Fruit fly (Drosophila melanogaster): ENCODE results near the gene CG31055.

The CG31055 gene

DNA sequence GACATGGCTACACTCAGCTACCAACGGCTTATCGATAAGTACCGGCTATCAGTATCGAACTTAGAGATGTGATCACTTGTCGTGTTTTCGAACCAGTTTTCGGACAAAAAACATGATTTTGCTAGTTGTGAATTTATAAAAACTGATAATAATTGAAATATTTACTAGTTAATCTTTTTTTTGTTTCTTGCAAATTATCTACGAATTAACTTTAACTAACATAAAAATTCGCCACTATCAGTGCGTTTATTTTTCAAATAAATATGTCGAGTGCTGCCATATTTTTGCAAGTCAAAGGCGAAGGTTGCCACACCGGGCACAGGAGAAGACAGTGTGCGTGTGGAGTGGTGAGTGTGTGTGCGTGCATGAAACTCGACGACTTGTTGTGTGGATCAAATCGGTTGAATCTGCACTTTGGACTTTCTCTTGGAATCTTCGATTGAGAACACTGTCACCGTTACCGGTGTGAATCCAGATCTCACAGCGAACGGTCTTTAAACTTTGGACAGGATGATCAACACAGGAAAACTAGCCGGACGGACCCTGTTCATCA lies 10.7 kb downstream of the CG31055 start, which contains the start of gene Hsdl2 (continued):
- TF ChIP-seq Dip3 (GFP tag; optimal IDR thresholded peaks at IDR 0.05) (peak; percentile 50), vnd (GFP tag; IDR thresholded peaks at IDR 0.05; ENCODE audit: partially characterized antibody) (peak; percentile 51; the same call in 2 of the 3 replicates), CG12391 (tag; optimal IDR thresholded peaks at IDR 0.05) (peak; percentile 68), CG43689 (GFP tag; IDR thresholded peaks at IDR 0.05) (no peak), hb (GFP tag; IDR thresholded peaks at IDR 0.05; ENCODE audit: partially characterized antibody) (peak; percentile 53; the same call in 1 of the 3 replicates), Bgb (GFP tag; IDR thresholded peaks at IDR 0.05; ENCODE audit: partially characterized antibody) (peak; percentile 64), cg (GFP tag; optimal IDR thresholded peaks at IDR 0.05) (peak; percentile 96), Sox100B (GFP tag; optimal IDR thresholded peaks at IDR 0.05) (no peak), CG8924 (tag; optimal IDR thresholded peaks at IDR 0.05) (peak; percentile 12), CG10979 (tag; optimal IDR thresholded peaks at IDR 0.05) (no peak), br (optimal IDR thresholded peaks at IDR 0.05) (no peak), ranshi (GFP tag; IDR thresholded peaks at IDR 0.05) (no peak), sima (GFP tag; optimal IDR thresholded peaks at IDR 0.05) (no peak), CG17568 (GFP tag; optimal IDR thresholded peaks at IDR 0.05) (no peak), CG10462 (GFP tag; optimal IDR thresholded peaks at IDR 0.05) (no peak), CG16813 (GFP tag; IDR thresholded peaks at IDR 0.05; ENCODE audit: partially characterized antibody) (peak; percentile 79), CG9437 (GFP tag; optimal IDR thresholded peaks at IDR 0.05) (peak; percentile 41), dysf (GFP tag; IDR thresholded peaks at IDR 0.05) (no peak), Gsc (GFP tag; IDR thresholded peaks at IDR 0.05) (no peak), fru (optimal IDR thresholded peaks at IDR 0.05) (no peak), CTCF (GFP tag; optimal IDR thresholded peaks at IDR 0.05) (peak; percentile 46), ham (GFP tag; IDR thresholded peaks at IDR 0.05) (no peak), HmgD (GFP tag; optimal IDR thresholded peaks at IDR 0.05) (no peak), CG4617 (GFP tag; optimal IDR thresholded peaks at IDR 0.05; ENCODE audit: borderline replicate concordance) (no peak), Antp (GFP tag; optimal IDR thresholded peaks at IDR 0.05) (no peak), Scr (GFP tag; IDR thresholded peaks at IDR 0.05; ENCODE audit: partially characterized antibody) (peak; percentile 72), TFAM (GFP tag; optimal IDR thresholded peaks at IDR 0.05) (no peak), Ets97D (GFP tag; optimal IDR thresholded peaks at IDR 0.05) (peak; percentile 33), CG4424 (GFP tag; optimal IDR thresholded peaks at IDR 0.05) (peak; percentile 0), CG12659 (GFP tag; optimal IDR thresholded peaks at IDR 0.05) (peak; percentile 67), CG3163 (GFP tag; optimal IDR thresholded peaks at IDR 0.05) (no peak), Dref (GFP tag; IDR thresholded peaks at IDR 0.05) (peak; percentile 78), sisA (GFP tag; IDR thresholded peaks at IDR 0.05) (no peak), CG10321 (GFP tag; IDR thresholded peaks at IDR 0.05) (no peak), CG4730 (GFP tag; IDR thresholded peaks at IDR 0.05) (0 out of 2 replicates have a peak, but pooled peaks have one; percentile 22), dpn (GFP tag; optimal IDR thresholded peaks at IDR 0.05) (peak in 1 of 2 experiments; percentile 29), al (GFP tag; IDR thresholded peaks at IDR 0.05) (peak; percentile 9; the same call in 1 of the 2 replicates), CG34376 (GFP tag; optimal IDR thresholded peaks at IDR 0.05) (peak; percentile 49), Oli (tag; optimal IDR thresholded peaks at IDR 0.05) (no peak), CG14860 (GFP tag; IDR thresholded peaks at IDR 0.05; ENCODE audit: partially characterized antibody) (peak; percentile 63; the same call in 2 of the 3 replicates), chm (GFP tag; IDR thresholded peaks at IDR 0.05) (peak; percentile 21; the same call in 1 of the 2 replicates), fd102C (GFP tag; optimal IDR thresholded peaks at IDR 0.05) (no peak), CG15514 (GFP tag; optimal IDR thresholded peaks at IDR 0.05) (peak; percentile 74), CG9609 (GFP tag; optimal IDR thresholded peaks at IDR 0.05) (peak; percentile 1), bigmax (GFP tag; optimal IDR thresholded peaks at IDR 0.05) (no peak), Sry-δ (GFP tag; optimal IDR thresholded peaks at IDR 0.05) (peak; percentile 86), CG8089 (GFP tag; optimal IDR thresholded peaks at IDR 0.05) (no peak), CG32532 (GFP tag; IDR thresholded peaks at IDR 0.05) (peak; percentile 65), CG13894 (tag; optimal IDR thresholded peaks at IDR 0.05) (no peak), CG30020 (tag; optimal IDR thresholded peaks at IDR 0.05) (no peak), Doc2 (GFP tag; IDR thresholded peaks at IDR 0.05) (no peak)
